Worm (Caenorhabditis elegans) whole organism, L4 larva: ENCODE results near the gene R02F11.10.

ENCODE experiments used
- D1046.2 ChIP-seq: fragments of 200-800 bp; sonication (Bioruptor generic); IDR thresholded peaks from 2 replicates; pipeline ENCODE4 v1.3.6; 2022; ENCODE audit warnings: missing genetic modification characterization, missing compliant biosample characterization
- Y75B8A.6 ChIP-seq: fragments of 200-800 bp; sonication (Bioruptor generic); IDR thresholded peaks from 2 replicates; pipeline ENCODE4 v1.3.6; 2022; ENCODE audit warnings: missing genetic modification reagents, missing genetic modification characterization, missing compliant biosample characterization
- ZK337.2 ChIP-seq: fragments of 200-800 bp; sonication (Bioruptor generic); IDR thresholded peaks from 2 replicates; pipeline ENCODE4 v1.3.6; 2022; ENCODE audit warnings: missing genetic modification reagents, missing genetic modification characterization, missing compliant biosample characterization
- ZK546.5 ChIP-seq, 2 experiments: sonication (generic microtip); optimal IDR thresholded peaks; 2 replicates each; lab custom pipeline; 2017; ENCODE audit warnings: missing biosample characterization in 2 of 2, missing genetic modification characterization in 2 of 2
- aha-1 ChIP-seq: fragments of 150-350 bp; peaks from one replicate; lab custom pipeline; 2014; ENCODE audit warnings: missing biosample characterization, missing genetic modification characterization
- arid-1 ChIP-seq: fragments of 200-800 bp; sonication (Bioruptor generic); conservative IDR thresholded peaks from 2 replicates; pipeline ENCODE4 v1.3.6; 2022; ENCODE audit warnings: missing genetic modification reagents, missing genetic modification characterization, missing compliant biosample characterization
- attf-4 ChIP-seq: sonication (generic microtip); optimal IDR thresholded peaks from 3 replicates; lab custom pipeline; 2017; ENCODE audit warnings: missing biosample characterization, missing genetic modification characterization
- ceh-28 ChIP-seq: fragments of 150-350 bp; optimal IDR thresholded peaks from 2 replicates; lab custom pipeline; 2014; ENCODE audit warnings: missing biosample characterization, missing genetic modification reagents, missing genetic modification characterization
- ceh-62 ChIP-seq: sonication (generic microtip); optimal IDR thresholded peaks from 2 replicates; lab custom pipeline; 2017; ENCODE audit warnings: missing biosample characterization, missing genetic modification characterization
- daf-16 ChIP-seq, 3 experiments: sonication (generic microtip); optimal IDR thresholded peaks; 2 replicates each; lab custom pipeline; 2016 to 2017; ENCODE audit warnings: missing genetic modification characterization in 3 of 3, missing genetic modification reagents in 3 of 3, mild to moderate bottlenecking in 2 of 3, missing compliant biosample characterization in 2 of 3, missing biosample characterization in 1 of 3, moderate library complexity in 1 of 3
- daf-8 ChIP-seq: fragments of 200-800 bp; sonication (Bioruptor generic); IDR thresholded peaks from 2 replicates; pipeline ENCODE4 v1.3.6; 2022; ENCODE audit warnings: missing genetic modification characterization, missing compliant biosample characterization
- dmd-8 ChIP-seq: fragments of 200-800 bp; sonication (Bioruptor generic); IDR thresholded peaks from 2 replicates; pipeline ENCODE4 v1.3.6; 2022; ENCODE audit warnings: missing genetic modification characterization, missing compliant biosample characterization
- dmd-9 ChIP-seq: fragments of 200-800 bp; sonication (Bioruptor generic); IDR thresholded peaks from 2 replicates; pipeline ENCODE4 v1.3.6; 2022; ENCODE audit warnings: missing genetic modification reagents, missing genetic modification characterization, missing compliant biosample characterization
- duxl-1 ChIP-seq: sonication (generic microtip); optimal IDR thresholded peaks from 2 replicates; lab custom pipeline; 2016; ENCODE audit warnings: mild to moderate bottlenecking, missing genetic modification characterization, moderate library complexity, missing compliant biosample characterization; ENCODE audit not compliant: poor library complexity
- dve-1 ChIP-seq: sonication (generic microtip); optimal IDR thresholded peaks from 2 replicates; lab custom pipeline; 2017; ENCODE audit warnings: antibody characterized with exemption, mild to moderate bottlenecking, missing genetic modification characterization, missing compliant biosample characterization; ENCODE audit not compliant: insufficient read depth
- egl-27 ChIP-seq: sonication (generic microtip); optimal IDR thresholded peaks from 3 replicates; lab custom pipeline; 2017; ENCODE audit warnings: missing biosample characterization, missing genetic modification reagents, missing genetic modification characterization
- fkh-10 ChIP-seq: fragments of 150-350 bp; optimal IDR thresholded peaks from 2 replicates; lab custom pipeline; 2014; ENCODE audit warnings: missing biosample characterization, missing genetic modification reagents, missing genetic modification characterization
- hif-1 ChIP-seq, 2 experiments: sonication (generic microtip); optimal IDR thresholded peaks; 2 replicates each; lab custom pipeline; 2016 to 2017; ENCODE audit warnings: missing compliant biosample characterization in 2 of 2, missing genetic modification characterization in 2 of 2, missing genetic modification reagents in 2 of 2, missing genotype in 2 of 2, mild to moderate bottlenecking in 1 of 2
- hlh-11 ChIP-seq: fragments of 200-800 bp; sonication (Bioruptor generic); optimal IDR thresholded peaks from 2 replicates; lab custom pipeline; 2018; ENCODE audit warnings: mild to moderate bottlenecking, missing genetic modification characterization, missing compliant biosample characterization
- hlh-30 ChIP-seq: sonication (generic microtip); optimal IDR thresholded peaks from 2 replicates; lab custom pipeline; 2017; ENCODE audit warnings: antibody characterized with exemption, mild to moderate bottlenecking, missing genetic modification characterization, missing compliant biosample characterization; ENCODE audit not compliant: insufficient read depth
- jun-1 ChIP-seq: fragments of 150-350 bp; optimal IDR thresholded peaks from 2 replicates; lab custom pipeline; 2014; ENCODE audit warnings: missing biosample characterization, missing genetic modification reagents, missing genetic modification characterization
- lim-7 ChIP-seq: fragments of 200-800 bp; sonication (Bioruptor generic); IDR thresholded peaks from 2 replicates; pipeline ENCODE4 v1.3.6; 2022; ENCODE audit warnings: missing genetic modification characterization, missing compliant biosample characterization
- lin-1 ChIP-seq: fragments of 200-800 bp; sonication (Bioruptor generic); IDR thresholded peaks from 2 replicates; pipeline ENCODE4 v1.3.6; 2022; ENCODE audit warnings: missing genetic modification reagents, missing genetic modification characterization, missing compliant biosample characterization
- lin-13 ChIP-seq: fragments of 150-350 bp; optimal IDR thresholded peaks from 2 replicates; lab custom pipeline; 2014; ENCODE audit warnings: missing biosample characterization, missing genetic modification reagents, missing genetic modification characterization
- lin-15B ChIP-seq: fragments of 150-350 bp; sonication (generic microtip); optimal IDR thresholded peaks from 3 replicates; lab custom pipeline; 2014; ENCODE audit warnings: missing biosample characterization, missing genetic modification characterization
- lir-3 ChIP-seq: sonication (generic microtip); optimal IDR thresholded peaks from 2 replicates; lab custom pipeline; 2016; ENCODE audit warnings: mild to moderate bottlenecking, missing genetic modification characterization, missing compliant biosample characterization
- lsy-2 ChIP-seq, 2 experiments: fragments of 150-350 bp in 1 of 2; sonication (generic microtip) in 1 of 2; optimal IDR thresholded peaks; 2 replicates each; lab custom pipeline; 2014 to 2017; ENCODE audit warnings: missing biosample characterization in 2 of 2, missing genetic modification characterization in 2 of 2
- madf-5 ChIP-seq, 2 experiments: fragments of 200-800 bp; sonication (Bioruptor generic); IDR thresholded peaks; 2 replicates each; pipeline ENCODE4 v1.3.6; 2022; ENCODE audit warnings: missing compliant biosample characterization in 2 of 2, missing genetic modification characterization in 2 of 2
- mdt-29 ChIP-seq: fragments of 200-800 bp; sonication (Bioruptor generic); IDR thresholded peaks from 2 replicates; pipeline ENCODE4 v1.3.6; 2022; ENCODE audit warnings: missing genetic modification reagents, missing genetic modification characterization, missing compliant biosample characterization
- mxl-3 ChIP-seq: fragments of 200-800 bp; sonication (Bioruptor generic); optimal IDR thresholded peaks from 2 replicates; lab custom pipeline; 2018; ENCODE audit warnings: mild to moderate bottlenecking, missing genetic modification characterization, missing compliant biosample characterization
- nhr-28 ChIP-seq: fragments of 150-350 bp; optimal IDR thresholded peaks from 2 replicates; lab custom pipeline; 2014; ENCODE audit warnings: missing biosample characterization, missing genetic modification characterization
- nhr-41 ChIP-seq: fragments of 200-800 bp; sonication (Bioruptor generic); IDR thresholded peaks from 2 replicates; pipeline ENCODE4 v1.3.6; 2022; ENCODE audit warnings: missing genetic modification reagents, missing genetic modification characterization, missing compliant biosample characterization
- nhr-42 ChIP-seq: fragments of 200-800 bp; sonication (Bioruptor generic); IDR thresholded peaks from 2 replicates; pipeline ENCODE4 v1.3.6; 2022; ENCODE audit warnings: missing genetic modification characterization, missing compliant biosample characterization
- nhr-48 ChIP-seq: sonication (generic microtip); optimal IDR thresholded peaks from 2 replicates; lab custom pipeline; 2016; ENCODE audit warnings: mild to moderate bottlenecking, missing genetic modification characterization, missing compliant biosample characterization
- pha-4 ChIP-seq, 2 experiments: fragments of 150-350 bp in 1 of 2; fragments of 200-800 bp in 1 of 2; sonication (Bioruptor generic) in 1 of 2; IDR thresholded peaks in 1 of 2; optimal IDR thresholded peaks in 1 of 2; 2 replicates each; pipeline versions ENCODE4 v1.3.6 to Lab custom; 2014 to 2022; ENCODE audit warnings: missing genetic modification characterization in 2 of 2, missing genetic modification reagents in 2 of 2, missing biosample characterization in 1 of 2, missing compliant biosample characterization in 1 of 2
- php-3 ChIP-seq: fragments of 200-800 bp; sonication (Bioruptor generic); IDR thresholded peaks from 2 replicates; pipeline ENCODE4 v1.3.6; 2022; ENCODE audit warnings: missing genetic modification reagents, missing genetic modification characterization, missing compliant biosample characterization
- pqm-1 ChIP-seq: sonication (generic microtip); optimal IDR thresholded peaks from 2 replicates; lab custom pipeline; 2017; ENCODE audit warnings: missing biosample characterization, missing genetic modification characterization
- set-16 ChIP-seq: fragments of 200-800 bp; sonication (Bioruptor generic); IDR thresholded peaks from 2 replicates; pipeline ENCODE4 v1.3.6; 2022; ENCODE audit warnings: missing genetic modification reagents, missing genetic modification characterization, missing compliant biosample characterization
- snpc-4 ChIP-seq: fragments of 150-350 bp; optimal IDR thresholded peaks from 2 replicates; lab custom pipeline; 2014; ENCODE audit warnings: missing biosample characterization, missing genetic modification characterization
- spr-1 ChIP-seq: sonication (generic microtip); optimal IDR thresholded peaks from 2 replicates; lab custom pipeline; 2016; ENCODE audit warnings: mild to moderate bottlenecking, missing genetic modification characterization, missing compliant biosample characterization
- zag-1 ChIP-seq: fragments of 150-350 bp; optimal IDR thresholded peaks from 2 replicates; lab custom pipeline; 2014; ENCODE audit warnings: missing biosample characterization, missing genetic modification characterization
- zip-11 ChIP-seq: fragments of 200-800 bp; sonication (Bioruptor generic); IDR thresholded peaks from 2 replicates; pipeline ENCODE4 v1.3.6; 2022; ENCODE audit warnings: missing genetic modification characterization, missing compliant biosample characterization
- zip-2 ChIP-seq: fragments of 150-350 bp; optimal IDR thresholded peaks from 2 replicates; lab custom pipeline; 2014; ENCODE audit warnings: missing biosample characterization, missing genetic modification characterization
- ztf-7 ChIP-seq: fragments of 150-350 bp; optimal IDR thresholded peaks from 2 replicates; lab custom pipeline; 2014; ENCODE audit warnings: missing biosample characterization, missing genetic modification characterization

The R02F11.10 gene

DNA sequence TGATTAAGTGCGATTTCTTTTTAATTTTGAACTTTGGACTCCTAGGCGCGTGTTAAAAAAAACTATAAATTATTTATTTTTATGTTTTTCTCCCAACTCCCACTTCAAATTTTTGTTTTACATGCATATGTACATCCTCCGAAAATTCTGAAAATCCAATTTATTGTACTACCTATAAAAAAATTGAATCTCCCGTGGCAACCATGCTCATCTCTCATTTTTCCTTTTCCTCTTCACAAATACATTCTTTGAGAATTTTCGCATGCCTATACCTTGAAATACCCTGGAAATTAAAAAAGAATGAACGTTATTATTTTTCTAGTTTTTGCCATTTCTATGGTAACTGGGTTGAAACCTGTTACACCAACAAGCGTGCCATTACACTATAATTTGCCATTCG, at the start of gene R02F11.10:
TSS of gene R02F11.10 (plus strand) at position 301 of the 400 bp plus-strand sequence.
- TF ChIP-seq aha-1 (tag; lab: Kevin White, UChicago) (peak; percentile 37), ztf-7 (tag; lab: Kevin White, UChicago) (no peak), nhr-41 (GFP tag; lab: Robert Waterston, UW) (no peak)

DNA sequence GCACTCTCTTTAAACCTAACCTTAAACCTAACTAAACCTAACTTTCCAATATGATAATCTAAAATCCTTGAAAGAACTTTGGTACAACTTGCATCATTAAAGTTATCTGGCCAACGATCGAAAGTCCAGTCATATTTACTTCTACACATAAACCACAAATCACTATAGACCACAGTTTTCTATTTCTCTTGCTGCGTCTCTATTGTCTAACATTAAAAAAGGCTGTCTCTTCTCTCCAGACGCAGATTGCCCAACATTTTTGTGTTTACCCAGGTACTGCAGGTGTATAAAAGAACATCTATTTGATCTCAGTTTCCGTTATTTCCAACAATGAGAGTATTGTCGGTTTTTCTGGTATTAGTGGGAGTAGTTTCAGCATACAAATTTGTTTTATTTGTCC, 46.7 kb upstream of the R02F11.10 start, which contains the start of gene ugt-61:
TSS of gene ugt-61 (plus strand) at position 233 of the 400 bp plus-strand sequence.
- no peak for TF ChIP-seq daf-16 (GFP tag; optimal IDR thresholded peaks at IDR 0.05; lab: Kevin White, UChicago)
- TF ChIP-seq daf-16 (tag; optimal IDR thresholded peaks at IDR 0.05; lab: Kevin White, UChicago): peak; percentile 48
- TF ChIP-seq dmd-8 (GFP tag; lab: Robert Waterston, UW): no peak
- TF ChIP-seq madf-5 (GFP tag; IDR thresholded peaks at IDR 0.05; lab: Robert Waterston, UW): no peak
- no peak for TF ChIP-seq nhr-41 (GFP tag; lab: Robert Waterston, UW)
- TF ChIP-seq ceh-62: no peak
- no peak for TF ChIP-seq dmd-9 (GFP tag; lab: Robert Waterston, UW)
- TF ChIP-seq duxl-1 (tag; lab: Kevin White, UChicago): no peak
- no peak for TF ChIP-seq snpc-4 (tag; lab: Kevin White, UChicago)
- no peak for TF ChIP-seq lsy-2 (tag; optimal IDR thresholded peaks at IDR 0.05; lab: Kevin White, UChicago)
- TF ChIP-seq zip-2 (tag; lab: Kevin White, UChicago): no peak
- no peak for TF ChIP-seq lin-1 (GFP tag; lab: Robert Waterston, UW)
- no peak for TF ChIP-seq nhr-48 (tag; lab: Kevin White, UChicago)
- TF ChIP-seq php-3 (GFP tag; lab: Robert Waterston, UW): no peak
- no peak for TF ChIP-seq zip-11
- no peak for TF ChIP-seq arid-1 (GFP tag; lab: Robert Waterston, UW)
- no peak for TF ChIP-seq hif-1 (tag; optimal IDR thresholded peaks at IDR 0.05; lab: Kevin White, UChicago)
- TF ChIP-seq aha-1 (tag; lab: Kevin White, UChicago): no peak
- no peak for TF ChIP-seq ceh-28
- no peak for TF ChIP-seq spr-1 (tag; lab: Kevin White, UChicago)
- TF ChIP-seq lim-7 (GFP tag; lab: Robert Waterston, UW): no peak
- TF ChIP-seq attf-4 (tag; lab: Kevin White, UChicago): no peak
- peak; percentile 78 for TF ChIP-seq nhr-28
- TF ChIP-seq mxl-3: no peak
- no peak for TF ChIP-seq hlh-30 (tag; lab: Kevin White, UChicago)
- no peak for TF ChIP-seq D1046.2 (GFP tag; lab: Robert Waterston, UW)
- no peak for TF ChIP-seq ztf-7 (tag; lab: Kevin White, UChicago)
- no peak for TF ChIP-seq lin-13
- peak; percentile 17 for TF ChIP-seq hlh-11
- TF ChIP-seq Y75B8A.6 (GFP tag; lab: Robert Waterston, UW): no peak
- no peak for TF ChIP-seq jun-1 (tag; lab: Kevin White, UChicago)
- no peak for TF ChIP-seq set-16
- no peak for TF ChIP-seq lir-3 (tag; lab: Kevin White, UChicago)
- TF ChIP-seq lin-15B: no peak
- no peak for TF ChIP-seq zag-1 (tag; lab: Kevin White, UChicago)
- TF ChIP-seq egl-27 (tag; lab: Kevin White, UChicago): no peak
- TF ChIP-seq mdt-29: no peak
- peak; percentile 29 for TF ChIP-seq dve-1 (tag; lab: Kevin White, UChicago)
- no peak for TF ChIP-seq ZK546.5 (tag; optimal IDR thresholded peaks at IDR 0.05; lab: Kevin White, UChicago)
- TF ChIP-seq nhr-42 (GFP tag; lab: Robert Waterston, UW): no peak
- TF ChIP-seq ZK337.2 (GFP tag; lab: Robert Waterston, UW): no peak
- TF ChIP-seq daf-8 (GFP tag; lab: Robert Waterston, UW): no peak
- TF ChIP-seq pqm-1: peak; percentile 49
- TF ChIP-seq fkh-10 (GFP tag; lab: Kevin White, UChicago): no peak
- TF ChIP-seq pha-4 (GFP tag; IDR thresholded peaks at IDR 0.05; lab: Robert Waterston, UW): no peak
- peak; percentile 44 for TF ChIP-seq pha-4 (tag; optimal IDR thresholded peaks at IDR 0.05; lab: Kevin White, UChicago)
- TF ChIP-seq, all 104 proteins: peak for 6
